Worm (Caenorhabditis elegans) whole organism, L2 larva: ENCODE data around the gene lin-7.
"Not testable (repeated sequence)": the region's sequence is repeated elsewhere in the genome, so short reads cannot be mapped to it uniquely, and the experiment has no call there.

Experiments
- C34F6.9 ChIP-seq: fragments of 150-350 bp; optimal IDR thresholded peaks from 2 replicates; lab custom pipeline; 2014; ENCODE audit warnings: missing biosample characterization, missing genetic modification characterization
- F13H6.1 ChIP-seq: sonication (generic microtip); optimal IDR thresholded peaks from 2 replicates; lab custom pipeline; 2016; ENCODE audit warnings: missing genetic modification characterization, missing compliant biosample characterization
- R02D3.7 ChIP-seq: fragments of 150-350 bp; optimal IDR thresholded peaks from 2 replicates; lab custom pipeline; 2014; ENCODE audit warnings: missing biosample characterization, missing genetic modification characterization
- ZK546.5 ChIP-seq: sonication (generic microtip); optimal IDR thresholded peaks from 2 replicates; lab custom pipeline; 2017; ENCODE audit warnings: missing biosample characterization, missing genetic modification characterization
- aly-2 ChIP-seq: fragments of 150-350 bp; optimal IDR thresholded peaks from 2 replicates; lab custom pipeline; 2014; ENCODE audit warnings: missing biosample characterization, missing genetic modification characterization
- ama-1 ChIP-seq: fragments of 150-350 bp; optimal IDR thresholded peaks from 2 replicates; lab custom pipeline; 2018; ENCODE audit warnings: inconsistent platforms
- ceh-16 ChIP-seq: fragments of 150-350 bp; optimal IDR thresholded peaks from 2 replicates; lab custom pipeline; 2014; ENCODE audit warnings: missing biosample characterization, missing genetic modification characterization
- ceh-82 ChIP-seq: fragments of 150-350 bp; optimal IDR thresholded peaks from 2 replicates; lab custom pipeline; 2014; ENCODE audit warnings: missing biosample characterization, missing genetic modification characterization
- crh-2 ChIP-seq: sonication (generic microtip); optimal IDR thresholded peaks from 2 replicates; lab custom pipeline; 2017; ENCODE audit warnings: missing biosample characterization, missing genetic modification characterization
- dmd-4 ChIP-seq: sonication (generic microtip); optimal IDR thresholded peaks from 2 replicates; lab custom pipeline; 2017; ENCODE audit warnings: missing biosample characterization, missing genetic modification characterization
- egl-27 ChIP-seq: sonication (generic microtip); optimal IDR thresholded peaks from 3 replicates; lab custom pipeline; 2017; ENCODE audit warnings: missing biosample characterization, missing genetic modification reagents, missing genetic modification characterization
- elt-1 ChIP-seq: fragments of 150-350 bp; optimal IDR thresholded peaks from 2 replicates; lab custom pipeline; 2014; ENCODE audit warnings: missing biosample characterization, missing genetic modification characterization
- fos-1 ChIP-seq: fragments of 150-350 bp; optimal IDR thresholded peaks from 2 replicates; lab custom pipeline; 2014; ENCODE audit warnings: missing biosample characterization, missing genetic modification characterization
- lin-13 ChIP-seq: fragments of 150-350 bp; optimal IDR thresholded peaks from 2 replicates; lab custom pipeline; 2014; ENCODE audit warnings: missing biosample characterization, missing genetic modification reagents, missing genetic modification characterization
- lin-39 ChIP-seq: fragments of 150-350 bp; optimal IDR thresholded peaks from 2 replicates; lab custom pipeline; 2014; ENCODE audit warnings: missing biosample characterization, missing genetic modification reagents, missing genetic modification characterization
- lsy-2 ChIP-seq, 2 experiments: fragments of 150-350 bp in 1 of 2; sonication (generic microtip) in 1 of 2; optimal IDR thresholded peaks; 2 replicates each; lab custom pipeline; 2014 to 2017; ENCODE audit warnings: missing biosample characterization in 2 of 2, missing genetic modification characterization in 2 of 2
- mab-5 ChIP-seq: fragments of 150-350 bp; optimal IDR thresholded peaks from 2 replicates; lab custom pipeline; 2014; ENCODE audit warnings: missing biosample characterization, missing genetic modification characterization
- mbf-1 ChIP-seq: sonication (generic microtip); optimal IDR thresholded peaks from 2 replicates; lab custom pipeline; 2017; ENCODE audit warnings: missing biosample characterization, missing genetic modification characterization
- mdl-1 ChIP-seq, 2 experiments: fragments of 150-350 bp in 1 of 2; sonication (generic microtip) in 1 of 2; optimal IDR thresholded peaks; 2 replicates each; lab custom pipeline; 2017; ENCODE audit warnings: missing biosample characterization in 2 of 2, missing genetic modification characterization in 2 of 2
- nhr-10 ChIP-seq: sonication (generic microtip); optimal IDR thresholded peaks from 2 replicates; lab custom pipeline; 2017; ENCODE audit warnings: missing biosample characterization, missing genetic modification characterization
- nhr-11 ChIP-seq: fragments of 150-350 bp; optimal IDR thresholded peaks from 2 replicates; lab custom pipeline; 2014; ENCODE audit warnings: missing biosample characterization, missing genetic modification characterization
- nhr-12 ChIP-seq: fragments of 150-350 bp; optimal IDR thresholded peaks from 2 replicates; lab custom pipeline; 2014; ENCODE audit warnings: missing biosample characterization, missing genetic modification characterization
- nhr-21 ChIP-seq: fragments of 150-350 bp; optimal IDR thresholded peaks from 2 replicates; lab custom pipeline; 2014; ENCODE audit warnings: missing biosample characterization, missing genetic modification characterization
- nhr-23 ChIP-seq: fragments of 150-350 bp; optimal IDR thresholded peaks from 2 replicates; lab custom pipeline; 2014; ENCODE audit warnings: missing biosample characterization, missing genetic modification reagents, missing genetic modification characterization
- nhr-237 ChIP-seq: fragments of 150-350 bp; optimal IDR thresholded peaks from 2 replicates; lab custom pipeline; 2014; ENCODE audit warnings: missing biosample characterization, missing genetic modification characterization
- nhr-77 ChIP-seq: fragments of 150-350 bp; optimal IDR thresholded peaks from 2 replicates; lab custom pipeline; 2014; ENCODE audit warnings: missing biosample characterization, missing genetic modification characterization
- sem-4 ChIP-seq: fragments of 150-350 bp; optimal IDR thresholded peaks from 2 replicates; lab custom pipeline; 2014; ENCODE audit warnings: missing biosample characterization, missing genetic modification reagents, missing genetic modification characterization
- skn-1 ChIP-seq: sonication (generic microtip); optimal IDR thresholded peaks from 2 replicates; lab custom pipeline; 2017; ENCODE audit warnings: missing biosample characterization, missing genetic modification characterization
- unc-55 ChIP-seq: fragments of 150-350 bp; sonication (generic microtip); optimal IDR thresholded peaks from 3 replicates; lab custom pipeline; 2014; ENCODE audit warnings: missing biosample characterization, missing genetic modification reagents, missing genetic modification characterization
- unc-62 ChIP-seq: fragments of 150-350 bp; optimal IDR thresholded peaks from 2 replicates; lab custom pipeline; 2014; ENCODE audit warnings: missing biosample characterization, missing genetic modification reagents, missing genetic modification characterization
- zag-1 ChIP-seq: fragments of 150-350 bp; optimal IDR thresholded peaks from 2 replicates; lab custom pipeline; 2014; ENCODE audit warnings: missing biosample characterization, missing genetic modification characterization
- ztf-1 ChIP-seq: fragments of 200-800 bp; sonication (Bioruptor generic); conservative IDR thresholded peaks from 2 replicates; pipeline ENCODE4 v1.3.6; 2022; ENCODE audit warnings: missing genetic modification characterization, missing compliant biosample characterization
- ztf-11 ChIP-seq: sonication (generic microtip); optimal IDR thresholded peaks from 2 replicates; lab custom pipeline; 2017; ENCODE audit warnings: missing biosample characterization, missing genetic modification characterization

The lin-7 gene

ce11 chrII:14350768-14351167, 1.6 kb upstream of the lin-7 start:
- TF ChIP-seq F13H6.1 (tag; lab: Kevin White, UChicago) (no peak), lsy-2 (tag; optimal IDR thresholded peaks at IDR 0.05; lab: Kevin White, UChicago) (peak in 1 of 2 experiments; percentile 15)

ce11 chrII:14346243-14346642, 3.0 kb downstream of the lin-7 start, which contains the start of gene Y54G11A.9:
TSS of gene Y54G11A.9 (minus strand) at chrII:14346438.
- not testable (repeated sequence) for TF ChIP-seq elt-1; ceh-82 (tag; lab: Kevin White, UChicago); nhr-10 (tag; lab: Kevin White, UChicago)

- not testable (repeated sequence) for TF ChIP-seq mdl-1 (tag; optimal IDR thresholded peaks at IDR 0.05; lab: Kevin White, UChicago); nhr-77; nhr-23 (tag; lab: Kevin White, UChicago)
- TF ChIP-seq, all 48 proteins: peak for 0; not testable (repeated sequence) for 48
Measured at ce11 chrII:14344166-14344565, 5.0 kb downstream of the lin-7 start, which contains the start of gene ddl-3. TSS of gene ddl-3 (minus strand) at chrII:14344454.

- no peak for TF ChIP-seq R02D3.7
- TF ChIP-seq ama-1 (lab: Kevin White, UChicago), result no peak
- no peak for TF ChIP-seq mab-5
- no peak for TF ChIP-seq ztf-1 (GFP tag; lab: Robert Waterston, UW)
- TF ChIP-seq egl-27 (tag; lab: Kevin White, UChicago), result no peak
- TF ChIP-seq crh-2 (tag; lab: Kevin White, UChicago), result no peak
- TF ChIP-seq skn-1 (tag; lab: Kevin White, UChicago), result no peak
- TF ChIP-seq nhr-21 (tag; lab: Kevin White, UChicago), result no peak
- no peak for TF ChIP-seq nhr-12 (tag; lab: Kevin White, UChicago)
- no peak for TF ChIP-seq lsy-2 (tag; optimal IDR thresholded peaks at IDR 0.05; lab: Kevin White, UChicago)
- no peak for TF ChIP-seq zag-1
- TF ChIP-seq aly-2 (tag; lab: Kevin White, UChicago), result no peak
- no peak for TF ChIP-seq fos-1 (tag; lab: Kevin White, UChicago)
- TF ChIP-seq ceh-16 (tag; lab: Kevin White, UChicago), result no peak
- no peak for TF ChIP-seq ceh-82 (tag; lab: Kevin White, UChicago)
- TF ChIP-seq nhr-11, result no peak
Measured at ce11 chrII:14321225-14321624, 28.0 kb downstream of the lin-7 start.

- TF ChIP-seq ceh-16 (tag; lab: Kevin White, UChicago) (no peak), sem-4 (tag; lab: Kevin White, UChicago) (no peak), unc-62 (GFP tag; lab: Kevin White, UChicago) (no peak), lin-39 (tag; lab: Kevin White, UChicago) (no peak)
Measured at ce11 chrII:14319227-14319626, 30.0 kb downstream of the lin-7 start.

ce11 chrII:14318027-14318426, 31.2 kb downstream of the lin-7 start, which contains the start of gene Y54G11A.14:
TSS of gene Y54G11A.14 (plus strand) at chrII:14318158.
- TF ChIP-seq nhr-12 (tag; lab: Kevin White, UChicago) (no peak), nhr-77 (no peak), lin-39 (tag; lab: Kevin White, UChicago) (no peak), lin-13 (no peak), elt-1 (no peak), lsy-2 (tag; optimal IDR thresholded peaks at IDR 0.05; lab: Kevin White, UChicago) (no peak), crh-2 (tag; lab: Kevin White, UChicago) (no peak), ztf-11 (tag; lab: Kevin White, UChicago) (no peak), nhr-237 (tag; lab: Kevin White, UChicago) (no peak), unc-55 (GFP tag; lab: Kevin White, UChicago) (no peak), dmd-4 (tag; lab: Kevin White, UChicago) (no peak)

- no peak for TF ChIP-seq R02D3.7
- TF ChIP-seq mbf-1 (tag; lab: Kevin White, UChicago), result no peak
- no peak for TF ChIP-seq ZK546.5
- no peak for TF ChIP-seq C34F6.9 (tag; lab: Kevin White, UChicago)
Measured at ce11 chrII:14312182-14312581, 37.0 kb downstream of the lin-7 start.
